Worm (Caenorhabditis elegans) whole organism, L4/young adult: ENCODE data around the gene col-169.

ENCODE experiments used
- W03F9.2 ChIP-seq: fragments of 150-350 bp; optimal IDR thresholded peaks from 2 replicates; lab custom pipeline; 2014; ENCODE audit warnings: missing biosample characterization, missing genetic modification characterization
- dao-5 ChIP-seq: sonication (generic microtip); optimal IDR thresholded peaks from 2 replicates; lab custom pipeline; 2016; ENCODE audit warnings: missing genotype, missing genetic modification characterization, moderate library complexity, missing compliant biosample characterization

ce11 chrX:6355030-6355635 lies 26.2 kb downstream of the col-169 start, which contains the start of gene C03B1.5:
- no peak for TF ChIP-seq W03F9.2 (tag; lab: Kevin White, UChicago)
- TF ChIP-seq dao-5, result no peak
